Worm (Caenorhabditis elegans) whole organism, mixed stage, embryonic: ENCODE results near the gene ghi-1.

Experiments
- M03D4.4 ChIP-seq: sonication (generic microtip); optimal IDR thresholded peaks from 2 replicates; lab custom pipeline; 2017; ENCODE audit warnings: mild to moderate bottlenecking, missing genetic modification characterization, missing compliant biosample characterization
- bed-3 ChIP-seq: fragments of 200-800 bp; sonication (Bioruptor generic); optimal IDR thresholded peaks from 3 replicates; lab custom pipeline; 2018; ENCODE audit warnings: mild to moderate bottlenecking, missing genetic modification characterization, moderate library complexity, missing compliant biosample characterization
- blmp-1 ChIP-seq: fragments of 150-350 bp; optimal IDR thresholded peaks from 2 replicates; lab custom pipeline; 2014; ENCODE audit warnings: missing biosample characterization, missing genetic modification characterization
- ceh-39 ChIP-seq: fragments of 150-350 bp; optimal IDR thresholded peaks from 2 replicates; lab custom pipeline; 2014; ENCODE audit warnings: missing biosample characterization, missing genetic modification characterization
- ceh-43 ChIP-seq: fragments of 200-800 bp; sonication (Bioruptor generic); optimal IDR thresholded peaks from 2 replicates; lab custom pipeline; 2018; ENCODE audit warnings: mild to moderate bottlenecking, missing genetic modification characterization, moderate library complexity, missing compliant biosample characterization
- ceh-83 ChIP-seq: fragments of 200-800 bp; sonication (Bioruptor generic); optimal IDR thresholded peaks from 2 replicates; lab custom pipeline; 2018; ENCODE audit warnings: mild to moderate bottlenecking, missing genetic modification characterization, missing compliant biosample characterization
- ces-1 ChIP-seq: fragments of 150-350 bp; optimal IDR thresholded peaks from 2 replicates; lab custom pipeline; 2014; ENCODE audit warnings: missing biosample characterization, missing genetic modification reagents, missing genetic modification characterization
- cnd-1 ChIP-seq: fragments of 200-800 bp; sonication (Bioruptor generic); optimal IDR thresholded peaks from 2 replicates; lab custom pipeline; 2018; ENCODE audit warnings: mild to moderate bottlenecking, missing genetic modification characterization, missing compliant biosample characterization
- drap-1 ChIP-seq: fragments of 200-800 bp; sonication (Bioruptor generic); optimal IDR thresholded peaks from 3 replicates; lab custom pipeline; 2018; ENCODE audit warnings: mild to moderate bottlenecking, missing genetic modification characterization, missing compliant biosample characterization
- elt-1 ChIP-seq: sonication (generic microtip); optimal IDR thresholded peaks from 2 replicates; lab custom pipeline; 2017; ENCODE audit warnings: missing genetic modification characterization, mild to moderate bottlenecking, missing compliant biosample characterization, antibody characterized with exemption, moderate library complexity, borderline replicate concordance; ENCODE audit not compliant: insufficient read depth
- elt-3 ChIP-seq: fragments of 150-350 bp; optimal IDR thresholded peaks from 2 replicates; lab custom pipeline; 2014; ENCODE audit warnings: missing biosample characterization, missing genetic modification characterization
- flh-1 ChIP-seq: fragments of 200-800 bp; sonication (Bioruptor generic); optimal IDR thresholded peaks from 2 replicates; lab custom pipeline; 2018; ENCODE audit warnings: mild to moderate bottlenecking, missing genetic modification characterization, moderate library complexity, missing compliant biosample characterization
- ham-2 ChIP-seq: fragments of 200-800 bp; sonication (Bioruptor generic); optimal IDR thresholded peaks from 2 replicates; lab custom pipeline; 2018; ENCODE audit warnings: mild to moderate bottlenecking, missing genetic modification characterization, missing compliant biosample characterization
- hlh-1 ChIP-seq: fragments of 150-350 bp; optimal IDR thresholded peaks from 2 replicates; lab custom pipeline; 2014; ENCODE audit warnings: missing biosample characterization, missing genetic modification reagents, missing genetic modification characterization
- lin-32 ChIP-seq: fragments of 200-800 bp; sonication (Bioruptor generic); optimal IDR thresholded peaks from 2 replicates; lab custom pipeline; 2018; ENCODE audit warnings: mild to moderate bottlenecking, missing genetic modification characterization, missing compliant biosample characterization
- mep-1 ChIP-seq: fragments of 150-350 bp; optimal IDR thresholded peaks from 2 replicates; lab custom pipeline; 2017; ENCODE audit warnings: missing biosample characterization, missing genetic modification reagents, missing genetic modification characterization, inconsistent platforms
- mls-2 ChIP-seq: sonication (generic microtip); optimal IDR thresholded peaks from 2 replicates; lab custom pipeline; 2016; ENCODE audit warnings: mild to moderate bottlenecking, missing genetic modification characterization, moderate library complexity, missing compliant biosample characterization
- nhr-12 ChIP-seq: fragments of 150-350 bp; optimal IDR thresholded peaks from 2 replicates; lab custom pipeline; 2014; ENCODE audit warnings: missing biosample characterization, missing genetic modification characterization
- nhr-2 ChIP-seq: fragments of 150-350 bp; optimal IDR thresholded peaks from 2 replicates; lab custom pipeline; 2014; ENCODE audit warnings: missing biosample characterization, missing genetic modification characterization
- nhr-237 ChIP-seq: fragments of 150-350 bp; optimal IDR thresholded peaks from 2 replicates; lab custom pipeline; 2014; ENCODE audit warnings: missing biosample characterization, missing genetic modification characterization
- nhr-28 ChIP-seq: fragments of 150-350 bp; optimal IDR thresholded peaks from 2 replicates; lab custom pipeline; 2014; ENCODE audit warnings: missing biosample characterization, missing genetic modification characterization
- nhr-76 ChIP-seq: sonication (generic microtip); optimal IDR thresholded peaks from 2 replicates; lab custom pipeline; 2017; ENCODE audit warnings: missing biosample characterization, missing genetic modification characterization
- pha-4 ChIP-seq: fragments of 150-350 bp; optimal IDR thresholded peaks from 2 replicates; lab custom pipeline; 2018; ENCODE audit warnings: missing biosample characterization, missing genetic modification reagents, missing genetic modification characterization
- sem-2 ChIP-seq: fragments of 200-800 bp; sonication (Bioruptor generic); optimal IDR thresholded peaks from 2 replicates; lab custom pipeline; 2018; ENCODE audit warnings: mild to moderate bottlenecking, missing genetic modification characterization, missing compliant biosample characterization
- snpc-4 ChIP-seq: fragments of 150-350 bp; optimal IDR thresholded peaks from 2 replicates; lab custom pipeline; 2014; ENCODE audit warnings: missing biosample characterization, missing genetic modification characterization
- sptf-1 ChIP-seq: sonication (generic microtip); optimal IDR thresholded peaks from 2 replicates; lab custom pipeline; 2017; ENCODE audit warnings: mild to moderate bottlenecking, missing genetic modification characterization, moderate library complexity, missing compliant biosample characterization
- tbx-8 ChIP-seq: fragments of 200-800 bp; sonication (Bioruptor generic); optimal IDR thresholded peaks from 2 replicates; lab custom pipeline; 2018; ENCODE audit warnings: mild to moderate bottlenecking, missing genetic modification characterization, moderate library complexity, missing compliant biosample characterization
- unc-120 ChIP-seq: sonication (generic microtip); optimal IDR thresholded peaks from 2 replicates; lab custom pipeline; 2017; ENCODE audit warnings: missing genetic modification characterization, missing compliant biosample characterization; ENCODE audit not compliant: poor library complexity, severe bottlenecking
- unc-39 ChIP-seq: fragments of 150-350 bp; optimal IDR thresholded peaks from 2 replicates; lab custom pipeline; 2014; ENCODE audit warnings: missing biosample characterization, missing genetic modification characterization
- zip-8 ChIP-seq: fragments of 150-350 bp; optimal IDR thresholded peaks from 2 replicates; lab custom pipeline; 2014; ENCODE audit warnings: missing biosample characterization, missing genetic modification characterization
- ztf-11 ChIP-seq: fragments of 150-350 bp; optimal IDR thresholded peaks from 2 replicates; lab custom pipeline; 2014; ENCODE audit warnings: missing biosample characterization, missing genetic modification characterization

The ghi-1 gene

ce11 chrII:11619171-11619570, 27.4 kb upstream of the ghi-1 start:
- TF ChIP-seq nhr-237 (tag; lab: Kevin White, UChicago), result no peak
- TF ChIP-seq sptf-1 (tag; lab: Kevin White, UChicago), result no peak
- TF ChIP-seq pha-4, result no peak

ce11 chrII:11619895-11620439, 26.6 kb upstream of the ghi-1 start:
- TF ChIP-seq nhr-12 (tag; lab: Kevin White, UChicago), result no peak
- peak; percentile 17 for TF ChIP-seq bed-3 (GFP tag; lab: Kevin White, UChicago)
- TF ChIP-seq elt-3 (tag; lab: Kevin White, UChicago), result no peak
- TF ChIP-seq cnd-1, result peak; percentile 16
- no peak for TF ChIP-seq zip-8
- TF ChIP-seq tbx-8, result no peak
- no peak for TF ChIP-seq ces-1
- TF ChIP-seq M03D4.4 (tag; lab: Kevin White, UChicago), result no peak
- no peak for TF ChIP-seq lin-32 (GFP tag; lab: Kevin White, UChicago)
- TF ChIP-seq sptf-1 (tag; lab: Kevin White, UChicago), result peak; percentile 36
- no peak for TF ChIP-seq nhr-237 (tag; lab: Kevin White, UChicago)
- no peak for TF ChIP-seq unc-39 (tag; lab: Kevin White, UChicago)
- peak; percentile 64 for TF ChIP-seq unc-120 (tag; lab: Kevin White, UChicago)
- peak; percentile 29 for TF ChIP-seq pha-4
- peak; percentile 44 for TF ChIP-seq ceh-83 (GFP tag; lab: Kevin White, UChicago)
- TF ChIP-seq sem-2 (GFP tag; lab: Kevin White, UChicago), result no peak
- TF ChIP-seq ham-2 (GFP tag; lab: Kevin White, UChicago), result peak; percentile 49
- no peak for TF ChIP-seq nhr-76 (tag; lab: Kevin White, UChicago)
- no peak for TF ChIP-seq ceh-39 (tag; lab: Kevin White, UChicago)
- no peak for TF ChIP-seq elt-1 (tag; lab: Kevin White, UChicago)
- TF ChIP-seq mls-2 (tag; lab: Kevin White, UChicago), result peak; percentile 49

- TF ChIP-seq bed-3 (GFP tag; lab: Kevin White, UChicago) (no peak), snpc-4 (tag; lab: Kevin White, UChicago) (no peak), sem-2 (GFP tag; lab: Kevin White, UChicago) (no peak), mep-1 (tag; lab: Kevin White, UChicago) (no peak), elt-1 (tag; lab: Kevin White, UChicago) (no peak), ceh-43 (GFP tag; lab: Kevin White, UChicago) (no peak), mls-2 (tag; lab: Kevin White, UChicago) (no peak), hlh-1 (no peak), nhr-28 (tag; lab: Kevin White, UChicago) (no peak), ceh-39 (tag; lab: Kevin White, UChicago) (no peak), ces-1 (no peak), tbx-8 (no peak), flh-1 (GFP tag; lab: Kevin White, UChicago) (no peak), drap-1 (GFP tag; lab: Kevin White, UChicago) (no peak), ztf-11 (no peak), blmp-1 (no peak)
Measured at ce11 chrII:11620630-11621246, 25.8 kb upstream of the ghi-1 start.

- TF ChIP-seq mep-1 (tag; lab: Kevin White, UChicago) (no peak), bed-3 (GFP tag; lab: Kevin White, UChicago) (no peak), hlh-1 (no peak), pha-4 (no peak)
Measured at ce11 chrII:11621576-11621975, 25.0 kb upstream of the ghi-1 start.

- TF ChIP-seq nhr-2 (tag; lab: Kevin White, UChicago) (no peak), zip-8 (no peak), snpc-4 (tag; lab: Kevin White, UChicago) (no peak), sem-2 (GFP tag; lab: Kevin White, UChicago) (peak; percentile 36)
Measured at ce11 chrII:11622605-11623004, 23.9 kb upstream of the ghi-1 start.
